Worm (Caenorhabditis elegans) whole organism, L4 larva: Measurements from ENCODE around the gene dap-3.

ENCODE experiments used
- F10B5.3 ChIP-seq: sonication (generic microtip); optimal IDR thresholded peaks from 2 replicates; lab custom pipeline; 2016; ENCODE audit warnings: mild to moderate bottlenecking, missing genetic modification characterization, missing compliant biosample characterization
- F26F4.8 ChIP-seq: fragments of 200-800 bp; sonication (Bioruptor generic); conservative IDR thresholded peaks from 2 replicates; pipeline ENCODE4 v1.3.6; 2022; ENCODE audit warnings: missing genetic modification characterization, missing compliant biosample characterization
- F37D6.2 ChIP-seq: sonication (generic microtip); optimal IDR thresholded peaks from 2 replicates; lab custom pipeline; 2016; ENCODE audit warnings: mild to moderate bottlenecking, missing genetic modification characterization, missing compliant biosample characterization
- Y105C5A.15 ChIP-seq: fragments of 200-800 bp; sonication (Bioruptor generic); IDR thresholded peaks from 2 replicates; pipeline ENCODE4 v1.3.6; 2022; ENCODE audit warnings: missing genetic modification characterization, missing compliant biosample characterization
- Y48G9A.11 ChIP-seq: fragments of 200-800 bp; sonication (Bioruptor generic); IDR thresholded peaks from 2 replicates; pipeline ENCODE4 v1.3.6; 2022; ENCODE audit warnings: missing genetic modification reagents, missing genetic modification characterization, missing compliant biosample characterization
- Y75B8A.6 ChIP-seq: fragments of 200-800 bp; sonication (Bioruptor generic); IDR thresholded peaks from 2 replicates; pipeline ENCODE4 v1.3.6; 2022; ENCODE audit warnings: missing genetic modification reagents, missing genetic modification characterization, missing compliant biosample characterization
- aha-1 ChIP-seq: fragments of 150-350 bp; peaks from one replicate; lab custom pipeline; 2014; ENCODE audit warnings: missing biosample characterization, missing genetic modification characterization
- ama-1 ChIP-seq: fragments of 150-350 bp; optimal IDR thresholded peaks from 2 replicates; lab custom pipeline; 2014; ENCODE audit warnings: inconsistent platforms, mixed read lengths
- attf-4 ChIP-seq: sonication (generic microtip); optimal IDR thresholded peaks from 3 replicates; lab custom pipeline; 2017; ENCODE audit warnings: missing biosample characterization, missing genetic modification characterization
- ceh-28 ChIP-seq: fragments of 150-350 bp; optimal IDR thresholded peaks from 2 replicates; lab custom pipeline; 2014; ENCODE audit warnings: missing biosample characterization, missing genetic modification reagents, missing genetic modification characterization
- ceh-62 ChIP-seq: sonication (generic microtip); optimal IDR thresholded peaks from 2 replicates; lab custom pipeline; 2017; ENCODE audit warnings: missing biosample characterization, missing genetic modification characterization
- daf-19 ChIP-seq: fragments of 200-800 bp; sonication (Bioruptor generic); conservative IDR thresholded peaks from 2 replicates; pipeline ENCODE4 v1.3.6; 2022; ENCODE audit warnings: missing genetic modification characterization, missing compliant biosample characterization
- daf-8 ChIP-seq: fragments of 200-800 bp; sonication (Bioruptor generic); IDR thresholded peaks from 2 replicates; pipeline ENCODE4 v1.3.6; 2022; ENCODE audit warnings: missing genetic modification characterization, missing compliant biosample characterization
- dmd-6 ChIP-seq: fragments of 200-800 bp; sonication (Bioruptor generic); IDR thresholded peaks from 2 replicates; pipeline ENCODE4 v1.3.6; 2022; ENCODE audit warnings: missing genetic modification reagents, missing genetic modification characterization, missing compliant biosample characterization
- dmd-8 ChIP-seq: fragments of 200-800 bp; sonication (Bioruptor generic); IDR thresholded peaks from 2 replicates; pipeline ENCODE4 v1.3.6; 2022; ENCODE audit warnings: missing genetic modification characterization, missing compliant biosample characterization
- dve-1 ChIP-seq: sonication (generic microtip); optimal IDR thresholded peaks from 2 replicates; lab custom pipeline; 2017; ENCODE audit warnings: antibody characterized with exemption, mild to moderate bottlenecking, missing genetic modification characterization, missing compliant biosample characterization; ENCODE audit not compliant: insufficient read depth
- egl-27 ChIP-seq: sonication (generic microtip); optimal IDR thresholded peaks from 3 replicates; lab custom pipeline; 2017; ENCODE audit warnings: missing biosample characterization, missing genetic modification reagents, missing genetic modification characterization
- fkh-10 ChIP-seq: fragments of 150-350 bp; optimal IDR thresholded peaks from 2 replicates; lab custom pipeline; 2014; ENCODE audit warnings: missing biosample characterization, missing genetic modification reagents, missing genetic modification characterization
- gei-8 ChIP-seq: fragments of 200-800 bp; sonication (Bioruptor generic); optimal IDR thresholded peaks from 2 replicates; lab custom pipeline; 2018; ENCODE audit warnings: mild to moderate bottlenecking, missing genetic modification characterization, missing compliant biosample characterization
- hlh-30 ChIP-seq: sonication (generic microtip); optimal IDR thresholded peaks from 2 replicates; lab custom pipeline; 2017; ENCODE audit warnings: antibody characterized with exemption, mild to moderate bottlenecking, missing genetic modification characterization, missing compliant biosample characterization; ENCODE audit not compliant: insufficient read depth
- lim-7 ChIP-seq: fragments of 200-800 bp; sonication (Bioruptor generic); IDR thresholded peaks from 2 replicates; pipeline ENCODE4 v1.3.6; 2022; ENCODE audit warnings: missing genetic modification characterization, missing compliant biosample characterization
- lin-13 ChIP-seq: fragments of 150-350 bp; optimal IDR thresholded peaks from 2 replicates; lab custom pipeline; 2014; ENCODE audit warnings: missing biosample characterization, missing genetic modification reagents, missing genetic modification characterization
- lin-15B ChIP-seq: fragments of 150-350 bp; sonication (generic microtip); optimal IDR thresholded peaks from 3 replicates; lab custom pipeline; 2014; ENCODE audit warnings: missing biosample characterization, missing genetic modification characterization
- lin-29 ChIP-seq: fragments of 200-800 bp; sonication (Bioruptor generic); IDR thresholded peaks from 2 replicates; pipeline ENCODE4 v1.3.6; 2022; ENCODE audit warnings: missing genetic modification reagents, missing genetic modification characterization, missing compliant biosample characterization
- madf-5 ChIP-seq, 2 experiments: fragments of 200-800 bp; sonication (Bioruptor generic); IDR thresholded peaks; 2 replicates each; pipeline ENCODE4 v1.3.6; 2022; ENCODE audit warnings: missing compliant biosample characterization in 2 of 2, missing genetic modification characterization in 2 of 2
- madf-9 ChIP-seq: fragments of 200-800 bp; sonication (Bioruptor generic); conservative IDR thresholded peaks from 2 replicates; pipeline ENCODE4 v1.3.6; 2022; ENCODE audit warnings: missing genetic modification reagents, missing genetic modification characterization, missing compliant biosample characterization
- mdl-1 ChIP-seq, 2 experiments: fragments of 150-350 bp in 1 of 2; sonication (generic microtip) in 1 of 2; optimal IDR thresholded peaks; 2 replicates each; lab custom pipeline; 2014 to 2017; ENCODE audit warnings: missing biosample characterization in 2 of 2, missing genetic modification characterization in 2 of 2
- mep-1 ChIP-seq: fragments of 150-350 bp; sonication (generic microtip); optimal IDR thresholded peaks from 3 replicates; lab custom pipeline; 2014; ENCODE audit warnings: missing biosample characterization, missing genetic modification characterization
- mes-2 ChIP-seq: sonication (generic microtip); optimal IDR thresholded peaks from 2 replicates; lab custom pipeline; 2016; ENCODE audit warnings: missing genotype, mild to moderate bottlenecking, missing genetic modification characterization, missing compliant biosample characterization; ENCODE audit not compliant: poor library complexity, severe bottlenecking
- nhr-102 ChIP-seq: sonication (generic microtip); optimal IDR thresholded peaks from 2 replicates; lab custom pipeline; 2016; ENCODE audit warnings: mild to moderate bottlenecking, missing genetic modification characterization, moderate library complexity, missing compliant biosample characterization
- nhr-111 ChIP-seq: fragments of 200-800 bp; sonication (Bioruptor generic); optimal IDR thresholded peaks from 2 replicates; lab custom pipeline; 2018; ENCODE audit warnings: mild to moderate bottlenecking, missing genetic modification characterization, missing compliant biosample characterization
- nhr-28 ChIP-seq: fragments of 150-350 bp; optimal IDR thresholded peaks from 2 replicates; lab custom pipeline; 2014; ENCODE audit warnings: missing biosample characterization, missing genetic modification characterization
- nhr-41 ChIP-seq: fragments of 200-800 bp; sonication (Bioruptor generic); IDR thresholded peaks from 2 replicates; pipeline ENCODE4 v1.3.6; 2022; ENCODE audit warnings: missing genetic modification reagents, missing genetic modification characterization, missing compliant biosample characterization
- pha-4 ChIP-seq, 2 experiments: fragments of 150-350 bp in 1 of 2; fragments of 200-800 bp in 1 of 2; sonication (Bioruptor generic) in 1 of 2; IDR thresholded peaks in 1 of 2; optimal IDR thresholded peaks in 1 of 2; 2 replicates each; pipeline versions ENCODE4 v1.3.6 to Lab custom; 2014 to 2022; ENCODE audit warnings: missing genetic modification characterization in 2 of 2, missing genetic modification reagents in 2 of 2, missing biosample characterization in 1 of 2, missing compliant biosample characterization in 1 of 2
- pqm-1 ChIP-seq: sonication (generic microtip); optimal IDR thresholded peaks from 2 replicates; lab custom pipeline; 2017; ENCODE audit warnings: missing biosample characterization, missing genetic modification characterization
- set-16 ChIP-seq: fragments of 200-800 bp; sonication (Bioruptor generic); IDR thresholded peaks from 2 replicates; pipeline ENCODE4 v1.3.6; 2022; ENCODE audit warnings: missing genetic modification reagents, missing genetic modification characterization, missing compliant biosample characterization
- skn-1 ChIP-seq: fragments of 150-350 bp; optimal IDR thresholded peaks from 2 replicates; lab custom pipeline; 2014; ENCODE audit warnings: missing biosample characterization, missing genetic modification characterization
- spr-1 ChIP-seq: sonication (generic microtip); optimal IDR thresholded peaks from 2 replicates; lab custom pipeline; 2016; ENCODE audit warnings: mild to moderate bottlenecking, missing genetic modification characterization, missing compliant biosample characterization
- spr-3 ChIP-seq: fragments of 200-800 bp; sonication (Bioruptor generic); optimal IDR thresholded peaks from 2 replicates; lab custom pipeline; 2018; ENCODE audit warnings: mild to moderate bottlenecking, missing genetic modification characterization, missing compliant biosample characterization
- tag-97 ChIP-seq: fragments of 200-800 bp; sonication (Bioruptor generic); IDR thresholded peaks from 2 replicates; pipeline ENCODE4 v1.3.6; 2022; ENCODE audit warnings: missing genetic modification characterization, missing compliant biosample characterization
- tra-1 ChIP-seq: fragments of 200-800 bp; sonication (Bioruptor generic); IDR thresholded peaks from 2 replicates; pipeline ENCODE4 v1.3.6; 2022; ENCODE audit warnings: missing genetic modification reagents, missing genetic modification characterization, missing compliant biosample characterization
- vab-7 ChIP-seq: fragments of 200-800 bp; sonication (Bioruptor generic); IDR thresholded peaks from 2 replicates; pipeline ENCODE4 v1.3.6; 2022; ENCODE audit warnings: missing genetic modification reagents, missing genetic modification characterization, missing compliant biosample characterization
- zfp-2 ChIP-seq: sonication (generic microtip); optimal IDR thresholded peaks from 2 replicates; lab custom pipeline; 2016; ENCODE audit warnings: mild to moderate bottlenecking, missing genetic modification characterization, missing compliant biosample characterization
- zfp-3 ChIP-seq: fragments of 200-800 bp; sonication (Bioruptor generic); conservative IDR thresholded peaks from 2 replicates; pipeline ENCODE4 v1.3.6; 2022; ENCODE audit warnings: missing genetic modification reagents, missing genetic modification characterization, missing compliant biosample characterization
- zip-11 ChIP-seq: fragments of 200-800 bp; sonication (Bioruptor generic); IDR thresholded peaks from 2 replicates; pipeline ENCODE4 v1.3.6; 2022; ENCODE audit warnings: missing genetic modification characterization, missing compliant biosample characterization
- ztf-11 ChIP-seq: fragments of 150-350 bp; optimal IDR thresholded peaks from 2 replicates; lab custom pipeline; 2014; ENCODE audit warnings: missing biosample characterization, missing genetic modification characterization
- ztf-7 ChIP-seq: fragments of 150-350 bp; optimal IDR thresholded peaks from 2 replicates; lab custom pipeline; 2014; ENCODE audit warnings: missing biosample characterization, missing genetic modification characterization

Gene dap-3

ce11 chrII:10547311-10547710 is 33.6 kb upstream of the dap-3 start (continued):
- TF ChIP-seq zfp-2 (tag; lab: Kevin White, UChicago), result no peak
- TF ChIP-seq spr-3 (GFP tag; lab: Kevin White, UChicago), result no peak
- TF ChIP-seq mes-2 (tag; lab: Kevin White, UChicago), result no peak
- no peak for TF ChIP-seq fkh-10 (GFP tag; lab: Kevin White, UChicago)
- TF ChIP-seq egl-27, result no peak
- no peak for TF ChIP-seq Y105C5A.15 (GFP tag; lab: Robert Waterston, UW)
- peak; percentile 35; the same call in 1 of the 2 replicates for TF ChIP-seq Y75B8A.6 (GFP tag; lab: Robert Waterston, UW)
- peak; percentile 81 for TF ChIP-seq dmd-8 (GFP tag; lab: Robert Waterston, UW)
- TF ChIP-seq skn-1, result no peak
- TF ChIP-seq nhr-102 (tag; lab: Kevin White, UChicago), result no peak
- no peak for TF ChIP-seq nhr-111
- TF ChIP-seq F26F4.8, result no peak
- TF ChIP-seq lin-13 (GFP tag; lab: Kevin White, UChicago), result no peak
- TF ChIP-seq ztf-11 (tag; lab: Kevin White, UChicago), result no peak
- peak; percentile 45 for TF ChIP-seq Y48G9A.11 (GFP tag; lab: Robert Waterston, UW)
- no peak for TF ChIP-seq lin-15B (tag; lab: Kevin White, UChicago)
- TF ChIP-seq ztf-7 (tag; lab: Kevin White, UChicago), result no peak
- TF ChIP-seq spr-1, result peak; percentile 45
- TF ChIP-seq lin-29 (GFP tag; lab: Robert Waterston, UW), result no peak
- peak; percentile 54 for TF ChIP-seq lim-7 (GFP tag; lab: Robert Waterston, UW)
- no peak for TF ChIP-seq daf-8 (GFP tag; lab: Robert Waterston, UW)
- no peak for TF ChIP-seq pqm-1 (tag; lab: Kevin White, UChicago)
- no peak for TF ChIP-seq daf-19 (GFP tag; lab: Robert Waterston, UW)

DNA sequence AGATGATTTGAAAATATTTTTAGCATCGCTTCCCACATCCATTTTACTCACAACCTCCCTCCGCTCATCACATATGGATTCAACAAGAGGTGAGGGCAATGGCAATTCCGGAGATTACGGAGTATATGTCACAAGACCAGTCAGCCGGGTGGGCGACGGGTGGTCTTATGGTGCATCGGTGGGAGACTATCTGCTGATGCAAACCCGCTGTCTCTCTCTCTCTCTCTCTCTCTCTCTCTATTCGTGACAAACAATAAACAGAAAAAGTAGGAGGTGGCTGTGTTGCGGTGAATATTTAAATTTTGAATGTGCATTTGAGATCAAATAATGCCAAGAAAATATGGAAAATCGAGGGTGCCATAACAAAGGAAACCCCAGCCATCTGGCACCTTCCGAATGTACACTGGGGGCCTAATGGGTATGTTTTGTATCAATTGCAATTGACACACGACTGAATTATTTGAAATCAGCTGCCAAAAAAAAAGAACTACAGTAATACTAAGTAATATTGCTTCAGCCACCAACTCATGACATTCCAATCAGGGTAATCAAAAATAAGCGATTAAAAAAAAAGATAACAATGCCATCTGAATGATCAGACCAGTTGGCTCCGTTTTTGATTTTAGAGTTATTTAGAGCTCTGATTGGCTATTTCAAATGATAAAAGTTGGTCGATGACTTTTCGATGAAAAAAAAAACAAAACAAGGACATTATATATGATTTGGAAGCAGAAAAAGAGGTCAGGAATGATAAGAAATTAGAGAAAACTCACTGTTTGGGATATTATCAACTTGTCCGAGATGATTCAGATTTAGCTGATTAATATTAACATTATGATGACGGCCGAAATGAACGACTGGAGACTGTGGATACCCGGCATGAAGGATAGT is 32.9 kb upstream of the dap-3 start:
- TF ChIP-seq ama-1 (lab: Kevin White, UChicago), result peak; percentile 73
- no peak for TF ChIP-seq mdl-1 (tag; optimal IDR thresholded peaks at IDR 0.05; lab: Kevin White, UChicago)
- TF ChIP-seq F37D6.2 (tag; lab: Kevin White, UChicago), result no peak
- TF ChIP-seq ztf-11 (tag; lab: Kevin White, UChicago), result no peak
- TF ChIP-seq madf-9 (GFP tag; lab: Robert Waterston, UW), result 0 out of 2 replicates have a peak, but pooled peaks have one; percentile 23
- no peak for TF ChIP-seq spr-3 (GFP tag; lab: Kevin White, UChicago)
- TF ChIP-seq zip-11 (GFP tag; lab: Robert Waterston, UW), result 0 out of 2 replicates have a peak, but pooled peaks have one; percentile 15
- TF ChIP-seq vab-7, result peak; percentile 53; the same call in 1 of the 2 replicates
- no peak for TF ChIP-seq attf-4 (tag; lab: Kevin White, UChicago)
- TF ChIP-seq mep-1 (tag; lab: Kevin White, UChicago), result peak; percentile 34
- no peak for TF ChIP-seq gei-8 (GFP tag; lab: Kevin White, UChicago)
- no peak for TF ChIP-seq daf-8 (GFP tag; lab: Robert Waterston, UW)
- TF ChIP-seq F26F4.8, result no peak
- TF ChIP-seq lin-29 (GFP tag; lab: Robert Waterston, UW), result no peak
- 0 out of 2 replicates have a peak, but pooled peaks have one; percentile 14 for TF ChIP-seq tra-1 (GFP tag; lab: Robert Waterston, UW)
- no peak for TF ChIP-seq set-16 (GFP tag; lab: Robert Waterston, UW)
- peak in 1 of 2 experiments; percentile 2; a peak in 1 of 4 replicates for TF ChIP-seq madf-5 (GFP tag; IDR thresholded peaks at IDR 0.05; lab: Robert Waterston, UW)
- peak; percentile 21 for TF ChIP-seq dmd-6 (GFP tag; lab: Robert Waterston, UW)
- TF ChIP-seq tag-97, result no peak
- peak; percentile 31 for TF ChIP-seq lin-13 (GFP tag; lab: Kevin White, UChicago)
- peak; percentile 58; the same call in 1 of the 2 replicates for TF ChIP-seq nhr-41 (GFP tag; lab: Robert Waterston, UW)
- no peak for TF ChIP-seq ceh-28 (tag; lab: Kevin White, UChicago)
- TF ChIP-seq hlh-30 (tag; lab: Kevin White, UChicago), result peak; percentile 91
- no peak for TF ChIP-seq pha-4 (GFP tag; IDR thresholded peaks at IDR 0.05; lab: Robert Waterston, UW)
- no peak for TF ChIP-seq pha-4 (tag; optimal IDR thresholded peaks at IDR 0.05; lab: Kevin White, UChicago)
- peak; percentile 63; the same call in 1 of the 2 replicates for TF ChIP-seq Y105C5A.15 (GFP tag; lab: Robert Waterston, UW)
- TF ChIP-seq zfp-3 (GFP tag; lab: Robert Waterston, UW), result 0 out of 2 replicates have a peak, but pooled peaks have one; percentile 22
- peak; percentile 98 for TF ChIP-seq aha-1 (tag; lab: Kevin White, UChicago)
- TF ChIP-seq ceh-62 (tag; lab: Kevin White, UChicago), result no peak
- TF ChIP-seq nhr-28 (tag; lab: Kevin White, UChicago), result peak; percentile 50
- no peak for TF ChIP-seq F10B5.3
- TF ChIP-seq dve-1 (tag; lab: Kevin White, UChicago), result peak; percentile 30
